Fruit fly (Drosophila melanogaster) whole organism, prepupa: ENCODE data around the gene CG10274.

ENCODE experiments used
- Blimp-1 ChIP-seq: fragments of 200-800 bp; sonication (Bioruptor generic); optimal IDR thresholded peaks from 3 replicates; lab custom pipeline; 2017; ENCODE audit warnings: missing biosample characterization, missing genetic modification characterization, mild to moderate bottlenecking, moderate library complexity, missing genetic modification reagents
- CG10631 ChIP-seq: fragments of 200-800 bp; sonication (Bioruptor generic); optimal IDR thresholded peaks from 2 replicates; lab custom pipeline; 2016; ENCODE audit warnings: missing biosample characterization, missing genetic modification characterization
- CG11902 ChIP-seq: fragments of 200-800 bp; sonication (Bioruptor generic); optimal IDR thresholded peaks from 3 replicates; lab custom pipeline; 2016; ENCODE audit warnings: missing biosample characterization, missing genetic modification characterization
- CG16779 ChIP-seq: fragments of 200-800 bp; sonication (Bioruptor generic); optimal IDR thresholded peaks from 3 replicates; lab custom pipeline; 2017; ENCODE audit warnings: missing biosample characterization, mild to moderate bottlenecking, missing genetic modification characterization
- CG31627 ChIP-seq: fragments of 200-800 bp; sonication (Bioruptor generic); optimal IDR thresholded peaks from 3 replicates; lab custom pipeline; 2016; ENCODE audit warnings: missing biosample characterization, missing genetic modification characterization
- CG32006 ChIP-seq: fragments of 200-800 bp; sonication (Bioruptor generic); optimal IDR thresholded peaks from 3 replicates; lab custom pipeline; 2017; ENCODE audit warnings: missing biosample characterization, mild to moderate bottlenecking, missing genetic modification characterization
- CG34406 ChIP-seq: fragments of 200-800 bp; sonication (Bioruptor generic); optimal IDR thresholded peaks from 3 replicates; lab custom pipeline; 2016; ENCODE audit warnings: missing biosample characterization, missing genetic modification characterization
- CG3919 ChIP-seq: fragments of 200-800 bp; sonication (Bioruptor generic); optimal IDR thresholded peaks from 3 replicates; lab custom pipeline; 2016; ENCODE audit warnings: missing biosample characterization, missing genetic modification characterization
- CG6163 ChIP-seq: fragments of 200-800 bp; sonication (Bioruptor generic); IDR thresholded peaks from 3 replicates; pipeline ENCODE4 v1.3.6; 2022; ENCODE audit warnings: missing biosample characterization, missing genetic modification characterization
- CG6276 ChIP-seq: fragments of 200-800 bp; sonication (Bioruptor generic); optimal IDR thresholded peaks from 2 replicates; lab custom pipeline; 2017; ENCODE audit warnings: missing biosample characterization, mild to moderate bottlenecking, missing genetic modification characterization
- CG7368 ChIP-seq: fragments of 200-800 bp; sonication (Bioruptor generic); optimal IDR thresholded peaks from 3 replicates; lab custom pipeline; 2016; ENCODE audit warnings: missing biosample characterization, missing genetic modification characterization
- CG8319 ChIP-seq: fragments of 200-800 bp; sonication (Bioruptor generic); optimal IDR thresholded peaks from 3 replicates; lab custom pipeline; 2016; ENCODE audit warnings: missing biosample characterization, missing genetic modification characterization
- CG8632 ChIP-seq: fragments of 200-800 bp; sonication (Bioruptor generic); optimal IDR thresholded peaks from 3 replicates; lab custom pipeline; 2016; ENCODE audit warnings: missing biosample characterization, missing genetic modification characterization
- Eip75B ChIP-seq: fragments of 200-800 bp; sonication (Bioruptor generic); optimal IDR thresholded peaks from 3 replicates; lab custom pipeline; 2016; ENCODE audit warnings: missing biosample characterization, missing genetic modification characterization
- Eip78C ChIP-seq: fragments of 200-800 bp; sonication (Bioruptor generic); peaks from one replicate; lab custom pipeline; 2016; ENCODE audit warnings: missing biosample characterization, missing genetic modification characterization
- Eip93F ChIP-seq: fragments of 200-800 bp; sonication (Bioruptor generic); optimal IDR thresholded peaks from 2 replicates; lab custom pipeline; 2016; ENCODE audit warnings: missing biosample characterization, mild to moderate bottlenecking, missing genetic modification characterization
- Ets21C ChIP-seq: fragments of 200-800 bp; sonication (Bioruptor generic); optimal IDR thresholded peaks from 3 replicates; lab custom pipeline; 2016; ENCODE audit warnings: missing biosample characterization, missing genetic modification characterization
- Gug ChIP-seq: fragments of 200-800 bp; sonication (Bioruptor generic); IDR thresholded peaks from 2 replicates; pipeline ENCODE4 v1.3.6; 2022; ENCODE audit warnings: missing biosample characterization, missing genetic modification characterization
- Hr38 ChIP-seq: sonication (Bioruptor generic); optimal IDR thresholded peaks from 2 replicates; lab custom pipeline; 2016; ENCODE audit warnings: missing biosample characterization, missing genetic modification characterization
- Hr4 ChIP-seq: fragments of 200-800 bp; sonication (Bioruptor generic); optimal IDR thresholded peaks from 3 replicates; lab custom pipeline; 2016; ENCODE audit warnings: missing biosample characterization, missing genetic modification characterization
- Met ChIP-seq: fragments of 200-800 bp; sonication (Bioruptor generic); optimal IDR thresholded peaks from 3 replicates; lab custom pipeline; 2016; ENCODE audit warnings: missing biosample characterization, missing genetic modification characterization
- cyc ChIP-seq: fragments of 200-800 bp; sonication (Bioruptor generic); optimal IDR thresholded peaks from 3 replicates; lab custom pipeline; 2016; ENCODE audit warnings: missing biosample characterization, missing genetic modification characterization
- dsx ChIP-seq: fragments of 200-800 bp; optimal IDR thresholded peaks from 3 replicates; lab custom pipeline; 2019; ENCODE audit warnings: missing biosample characterization, mild to moderate bottlenecking, missing genetic modification characterization, moderate library complexity; ENCODE audit not compliant: poor library complexity, severe bottlenecking
- eg ChIP-seq: fragments of 200-800 bp; sonication (Bioruptor generic); IDR thresholded peaks from 3 replicates; pipeline ENCODE4 v1.3.6; 2022; ENCODE audit warnings: missing biosample characterization, missing genetic modification characterization
- fd85E ChIP-seq: fragments of 200-800 bp; sonication (Bioruptor generic); optimal IDR thresholded peaks from 3 replicates; lab custom pipeline; 2016; ENCODE audit warnings: missing biosample characterization, missing genetic modification characterization
- lz ChIP-seq: fragments of 200-800 bp; sonication (Bioruptor generic); optimal IDR thresholded peaks from 3 replicates; lab custom pipeline; 2016; ENCODE audit warnings: missing biosample characterization, missing genetic modification characterization
- net ChIP-seq: fragments of 200-800 bp; sonication (Bioruptor generic); optimal IDR thresholded peaks from 3 replicates; lab custom pipeline; 2016; ENCODE audit warnings: missing biosample characterization, missing genetic modification characterization
- pdm3 ChIP-seq: fragments of 200-800 bp; sonication (Bioruptor generic); optimal IDR thresholded peaks from 3 replicates; lab custom pipeline; 2016; ENCODE audit warnings: missing biosample characterization, missing genetic modification characterization
- ss ChIP-seq, 2 experiments: fragments of 200-800 bp; sonication (Bioruptor generic); optimal IDR thresholded peaks; 2 replicates in 1 of 2; 3 replicates in 1 of 2; lab custom pipeline; 2017 to 2018; ENCODE audit warnings: mild to moderate bottlenecking in 2 of 2, missing biosample characterization in 2 of 2, missing genetic modification characterization in 2 of 2, moderate library complexity in 1 of 2
- svp ChIP-seq: fragments of 200-800 bp; sonication (Bioruptor generic); peaks from one replicate; lab custom pipeline; 2016; ENCODE audit warnings: missing biosample characterization, missing genetic modification characterization
- topi ChIP-seq: fragments of 200-800 bp; sonication (Bioruptor generic); optimal IDR thresholded peaks from 3 replicates; lab custom pipeline; 2016; ENCODE audit warnings: missing biosample characterization, missing genetic modification characterization

The CG10274 gene

dm6 chr3L:6161997-6162396 lies 19.6 kb downstream of the CG10274 start:
- TF ChIP-seq CG6276 (no peak), topi (GFP tag; lab: Kevin White, UChicago) (no peak), Hr38 (GFP tag; lab: Kevin White, UChicago) (no peak), Eip75B (GFP tag; lab: Kevin White, UChicago) (no peak), CG8632 (GFP tag; lab: Kevin White, UChicago) (no peak), CG10631 (GFP tag; lab: Kevin White, UChicago) (no peak), dsx (GFP tag; lab: Kevin White, UChicago) (no peak), CG3919 (GFP tag; lab: Kevin White, UChicago) (no peak), net (GFP tag; lab: Kevin White, UChicago) (no peak), CG16779 (tag; lab: Kevin White, UChicago) (no peak), CG31627 (GFP tag; lab: Kevin White, UChicago) (no peak), lz (GFP tag; lab: Kevin White, UChicago) (no peak)
- TF ChIP-seq, all 60 proteins: peak for 0

DNA sequence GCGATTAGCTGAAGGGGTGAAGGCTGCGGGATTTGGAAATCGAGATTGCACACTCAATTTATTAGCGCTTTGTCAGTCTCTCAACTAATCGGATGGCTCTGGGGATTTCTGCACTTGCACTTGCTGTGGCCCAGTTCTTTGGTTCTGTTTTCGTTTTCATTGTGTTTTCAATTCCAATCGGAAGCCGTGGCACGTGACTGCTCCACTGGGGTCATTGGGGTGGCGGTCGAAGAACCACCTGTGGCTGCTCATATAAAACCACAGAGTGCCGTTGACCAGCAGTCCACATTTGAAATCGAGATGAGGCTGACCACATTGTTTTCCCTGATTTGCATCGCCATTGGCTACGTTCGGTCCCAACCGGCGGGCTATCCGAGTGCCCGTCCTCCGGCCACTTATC lies 21.1 kb downstream of the CG10274 start, which contains the start of gene Cpr65Az:
Gene Cpr65Az (plus strand): TSS at position 301 of the 400 bp plus-strand sequence.
- TF ChIP-seq fd85E (no peak), CG8319 (GFP tag; lab: Kevin White, UChicago) (no peak), svp (GFP tag; lab: Kevin White, UChicago) (no peak), CG11902 (GFP tag; lab: Kevin White, UChicago) (no peak), Blimp-1 (GFP tag; lab: Kevin White, UChicago) (no peak), ss (GFP tag; optimal IDR thresholded peaks at IDR 0.05; lab: Kevin White, UChicago) (no peak), lz (GFP tag; lab: Kevin White, UChicago) (no peak), CG6163 (GFP tag; lab: Robert Waterston, UW) (no peak), CG10631 (GFP tag; lab: Kevin White, UChicago) (no peak), CG32006 (GFP tag; lab: Kevin White, UChicago) (no peak), net (GFP tag; lab: Kevin White, UChicago) (no peak), Ets21C (GFP tag; lab: Kevin White, UChicago) (no peak), pdm3 (GFP tag; lab: Kevin White, UChicago) (no peak), Hr4 (GFP tag; lab: Kevin White, UChicago) (no peak), CG7368 (GFP tag; lab: Kevin White, UChicago) (no peak), Hr38 (GFP tag; lab: Kevin White, UChicago) (no peak), cyc (GFP tag; lab: Kevin White, UChicago) (no peak), Eip75B (GFP tag; lab: Kevin White, UChicago) (no peak), Eip93F (GFP tag; lab: Kevin White, UChicago) (no peak)

DNA sequence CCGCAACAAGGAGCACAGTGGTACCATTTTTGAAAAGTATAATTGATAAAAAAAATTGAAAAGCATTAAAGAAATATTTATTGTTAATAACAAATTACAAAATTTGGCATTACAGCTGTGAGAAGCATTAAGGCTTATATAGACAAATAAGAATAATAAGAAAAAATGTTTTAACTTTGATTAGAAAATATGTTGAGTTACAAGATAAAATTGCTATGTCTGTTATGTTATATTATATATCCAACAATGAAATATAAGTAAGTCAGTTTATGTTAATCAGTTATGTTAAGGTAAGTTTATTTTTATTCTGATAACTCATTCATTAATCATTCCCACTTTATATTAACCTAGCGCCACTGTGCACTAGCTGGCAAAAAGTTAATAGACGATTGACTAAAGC lies 21.8 kb downstream of the CG10274 start:
- TF ChIP-seq Met (no peak), CG6276 (no peak), svp (GFP tag; lab: Kevin White, UChicago) (peak; percentile 47), CG34406 (no peak)

DNA sequence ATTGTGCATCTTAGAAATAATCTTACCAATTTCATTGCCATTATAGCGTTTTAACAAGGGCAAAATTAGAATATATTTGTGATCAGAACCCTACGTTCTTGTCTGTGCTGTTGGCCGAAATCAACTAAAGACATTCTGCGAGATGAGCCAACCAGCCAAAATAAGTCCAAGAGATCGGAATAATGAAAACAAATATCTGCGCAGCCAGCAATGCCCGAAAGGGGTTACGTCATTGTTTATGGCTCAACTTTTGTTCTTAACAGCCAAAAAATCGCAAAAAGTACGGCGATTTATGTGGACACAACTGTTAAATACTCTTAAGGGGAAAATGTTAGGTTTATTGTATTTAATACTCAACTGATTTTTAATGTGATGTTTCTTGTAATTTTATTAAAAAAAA lies 23.1 kb downstream of the CG10274 start, which contains the start of gene Cpr65Ay:
Gene Cpr65Ay (minus strand): TSS at position 101 of the 400 bp plus-strand sequence.
- no peak for TF ChIP-seq CG11902 (GFP tag; lab: Kevin White, UChicago)
- TF ChIP-seq eg (GFP tag; lab: Robert Waterston, UW) = no peak
- TF ChIP-seq CG6163 (GFP tag; lab: Robert Waterston, UW) = no peak
- TF ChIP-seq Gug (GFP tag; lab: Robert Waterston, UW) = no peak
- TF ChIP-seq, all 60 proteins: peak for 0

dm6 chr3L:6157327-6158032 lies 24.1 kb downstream of the CG10274 start, which contains the start of gene CG13297:
CG13297 (minus strand) TSS chr3L:6157377.
- no peak for TF ChIP-seq Eip75B (GFP tag; lab: Kevin White, UChicago)
- peak; percentile 14 for TF ChIP-seq CG32006 (GFP tag; lab: Kevin White, UChicago)
- TF ChIP-seq CG6276 = peak; percentile 33
- peak; percentile 34 for TF ChIP-seq Eip78C (GFP tag; lab: Kevin White, UChicago)
